Fruit fly (Drosophila melanogaster) Kc167 (cell line): ENCODE measurements around the gene CG16779.

ENCODE experiments used
- Myc ChIP-seq: fragments of >200 bp; optimal IDR thresholded peaks from 2 replicates; lab custom pipeline; 2017; ENCODE audit warnings: missing external identifiers
- Sin3A ChIP-seq: fragments of >200 bp; optimal IDR thresholded peaks from 2 replicates; lab custom pipeline; 2018; ENCODE audit warnings: missing external identifiers
- h ChIP-seq: fragments of >200 bp; optimal IDR thresholded peaks from 3 replicates; lab custom pipeline; 2018; ENCODE audit warnings: missing external identifiers
- insv ChIP-seq: fragments of >200 bp; optimal IDR thresholded peaks from 3 replicates; lab custom pipeline; 2018; ENCODE audit warnings: missing external identifiers
- psq ChIP-seq: fragments of >200 bp; optimal IDR thresholded peaks from 2 replicates; lab custom pipeline; 2017; ENCODE audit warnings: missing external identifiers
- ttk ChIP-seq: sonication (Bioruptor generic); optimal IDR thresholded peaks from 2 replicates; lab custom pipeline; 2017; ENCODE audit warnings: missing external identifiers

- no peak for TF ChIP-seq insv (lab: Kevin White, UChicago)
- TF ChIP-seq h (lab: Kevin White, UChicago) = no peak
- no peak for TF ChIP-seq Myc (lab: Kevin White, UChicago)
- no peak for TF ChIP-seq psq (lab: Kevin White, UChicago)
- TF ChIP-seq Sin3A (lab: Kevin White, UChicago) = no peak
- no peak for TF ChIP-seq ttk (lab: Kevin White, UChicago)
Observed at dm6 chr3R:9420439-9421234, 72.8 kb downstream of the CG16779 start.
